Worm (Caenorhabditis elegans) whole organism, early embryonic: Measurements from ENCODE around the gene F49C12.15.
"Not testable (repeated sequence)": the region's sequence is repeated elsewhere in the genome, so short reads cannot be mapped to it uniquely, and the experiment has no call there.

Experiments
- B0310.2 ChIP-seq: sonication (generic microtip); optimal IDR thresholded peaks from 2 replicates; lab custom pipeline; 2016; ENCODE audit warnings: mild to moderate bottlenecking, missing genetic modification characterization, missing compliant biosample characterization
- aly-1 ChIP-seq: sonication (generic microtip); optimal IDR thresholded peaks from 2 replicates; lab custom pipeline; 2016; ENCODE audit warnings: missing genetic modification characterization, missing compliant biosample characterization
- ama-1 ChIP-seq: fragments of 150-350 bp; optimal IDR thresholded peaks from 2 replicates; lab custom pipeline; 2014
- ceh-13 ChIP-seq: fragments of 200-800 bp; sonication (Bioruptor generic); optimal IDR thresholded peaks from 2 replicates; lab custom pipeline; 2018; ENCODE audit warnings: mild to moderate bottlenecking, missing genetic modification characterization, missing compliant biosample characterization
- ceh-36 ChIP-seq: sonication (generic microtip); optimal IDR thresholded peaks from 2 replicates; lab custom pipeline; 2016; ENCODE audit warnings: missing genetic modification characterization, inconsistent platforms, missing compliant biosample characterization
- ets-7 ChIP-seq: sonication (generic microtip); optimal IDR thresholded peaks from 2 replicates; lab custom pipeline; 2016; ENCODE audit warnings: missing genotype, missing genetic modification characterization, missing compliant biosample characterization
- flt-1 ChIP-seq: fragments of 200-800 bp; sonication (Bioruptor generic); IDR thresholded peaks from 2 replicates; pipeline ENCODE4 v1.3.6; 2022; ENCODE audit warnings: missing genetic modification characterization, missing compliant biosample characterization
- hmg-4 ChIP-seq: fragments of 200-800 bp; sonication (Bioruptor generic); optimal IDR thresholded peaks from 2 replicates; lab custom pipeline; 2018; ENCODE audit warnings: mild to moderate bottlenecking, missing genetic modification characterization, missing compliant biosample characterization
- pes-1 ChIP-seq: fragments of 200-800 bp; sonication (Bioruptor generic); IDR thresholded peaks from 2 replicates; pipeline ENCODE4 v1.3.6; 2022; ENCODE audit warnings: missing genetic modification reagents, missing genetic modification characterization, missing compliant biosample characterization
- tbx-37 ChIP-seq: fragments of 200-800 bp; sonication (Bioruptor generic); conservative IDR thresholded peaks from 2 replicates; pipeline ENCODE4 v1.3.6; 2022; ENCODE audit warnings: missing genetic modification reagents, missing genetic modification characterization, missing compliant biosample characterization

DNA sequence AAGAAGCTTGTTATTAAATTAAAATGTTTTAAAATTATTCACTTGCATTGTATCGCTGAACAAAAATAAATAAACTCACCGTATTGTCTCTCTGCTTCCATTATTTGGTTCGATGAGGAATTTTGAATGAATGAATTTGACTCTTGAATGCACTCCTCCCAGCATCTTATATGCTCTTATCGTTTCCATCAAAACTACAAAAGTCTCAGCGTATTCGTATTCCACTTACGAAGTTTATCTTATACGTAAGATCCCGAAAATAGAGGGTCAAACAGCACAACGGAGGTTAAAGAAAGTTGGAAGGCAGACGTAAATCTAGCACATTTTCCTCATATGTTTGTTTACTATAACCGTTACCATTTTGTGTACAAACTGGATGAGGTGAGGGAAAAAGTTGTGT lies 38.0 kb upstream of the F49C12.15 start, which contains the start of gene nhr-267:
- TF ChIP-seq flt-1 (GFP tag; lab: Robert Waterston, UW); B0310.2 (tag; lab: Kevin White, UChicago); tbx-37 (GFP tag; lab: Robert Waterston, UW); ceh-36 (tag; lab: Kevin White, UChicago); hmg-4 (GFP tag; lab: Kevin White, UChicago); ama-1 (lab: Kevin White, UChicago); ceh-13 (GFP tag; lab: Kevin White, UChicago); pes-1 (GFP tag; lab: Robert Waterston, UW); ets-7 (tag; lab: Kevin White, UChicago); aly-1: not testable (repeated sequence)
